Worm (Caenorhabditis elegans) whole organism, L1 larva: ENCODE results near the gene R13A5.15.

Experiments used
- C04F5.9 ChIP-seq: sonication (generic microtip); optimal IDR thresholded peaks from 2 replicates; lab custom pipeline; 2016; ENCODE audit warnings: missing genetic modification characterization, missing compliant biosample characterization
- C16A3.4 ChIP-seq: fragments of 150-350 bp; optimal IDR thresholded peaks from 2 replicates; lab custom pipeline; 2014; ENCODE audit warnings: missing biosample characterization, missing genetic modification characterization
- F16B12.6 ChIP-seq: fragments of 150-350 bp; optimal IDR thresholded peaks from 2 replicates; lab custom pipeline; 2014; ENCODE audit warnings: missing biosample characterization, missing genetic modification characterization
- Y116A8C.19 ChIP-seq: sonication (generic microtip); optimal IDR thresholded peaks from 2 replicates; lab custom pipeline; 2016; ENCODE audit warnings: missing compliant biosample characterization, missing genetic modification characterization, borderline replicate concordance
- alr-1 ChIP-seq: fragments of 200-800 bp; sonication (Bioruptor generic); optimal IDR thresholded peaks from 2 replicates; lab custom pipeline; 2018; ENCODE audit warnings: borderline replicate concordance, mild to moderate bottlenecking, missing genetic modification characterization, missing compliant biosample characterization
- blmp-1 ChIP-seq: fragments of 150-350 bp; optimal IDR thresholded peaks from 2 replicates; lab custom pipeline; 2014; ENCODE audit warnings: missing biosample characterization, missing genetic modification characterization
- ceh-88 ChIP-seq: fragments of 200-800 bp; sonication (Bioruptor generic); IDR thresholded peaks from 2 replicates; pipeline ENCODE4 v1.3.6; 2022; ENCODE audit warnings: missing genetic modification characterization, missing compliant biosample characterization
- ceh-90 ChIP-seq: sonication (generic microtip); optimal IDR thresholded peaks from 2 replicates; lab custom pipeline; 2016; ENCODE audit warnings: missing genetic modification characterization, missing compliant biosample characterization
- dsc-1 ChIP-seq: sonication (generic microtip); optimal IDR thresholded peaks from 2 replicates; lab custom pipeline; 2016; ENCODE audit warnings: mild to moderate bottlenecking, missing genetic modification characterization, missing compliant biosample characterization
- efl-1 ChIP-seq, 4 experiments: fragments of 150-350 bp; optimal IDR thresholded peaks in 3 of 4; peaks in 1 of 4; 1 replicate in 1 of 4; 2 replicates in 3 of 4; lab custom pipeline; 2014; ENCODE audit warnings: missing biosample characterization in 2 of 4, missing genetic modification characterization in 2 of 4, missing genetic modification reagents in 2 of 4
- egl-13 ChIP-seq: sonication (generic microtip); optimal IDR thresholded peaks from 2 replicates; lab custom pipeline; 2016; ENCODE audit warnings: missing genotype, missing genetic modification reagents, missing genetic modification characterization, missing compliant biosample characterization
- egl-27 ChIP-seq, 2 experiments: fragments of 150-350 bp in 1 of 2; sonication (generic microtip); optimal IDR thresholded peaks; 3 replicates each; lab custom pipeline; 2017 to 2018; ENCODE audit warnings: missing biosample characterization in 2 of 2, missing genetic modification characterization in 2 of 2, missing genetic modification reagents in 2 of 2
- elt-2 ChIP-seq: sonication (generic microtip); optimal IDR thresholded peaks from 2 replicates; lab custom pipeline; 2016; ENCODE audit warnings: missing genetic modification characterization, mild to moderate bottlenecking, inconsistent platforms, missing compliant biosample characterization, missing genetic modification reagents
- elt-3 ChIP-seq, 6 experiments: fragments of 150-350 bp in 1 of 6; sonication (generic microtip); optimal IDR thresholded peaks; 2 replicates each; lab custom pipeline; 2017 to 2018; ENCODE audit warnings: missing biosample characterization in 6 of 6, missing genetic modification characterization in 6 of 6, inconsistent platforms in 1 of 6
- ets-5 ChIP-seq: fragments of 200-800 bp; sonication (Bioruptor generic); IDR thresholded peaks from 2 replicates; pipeline ENCODE4 v1.3.6; 2022; ENCODE audit warnings: missing genetic modification characterization, missing compliant biosample characterization
- fkh-10 ChIP-seq: sonication (generic microtip); optimal IDR thresholded peaks from 2 replicates; lab custom pipeline; 2017; ENCODE audit warnings: missing biosample characterization, missing genetic modification reagents, missing genetic modification characterization
- grh-1 ChIP-seq: fragments of 200-800 bp; sonication (Bioruptor generic); IDR thresholded peaks from 2 replicates; pipeline ENCODE4 v1.3.6; 2022; ENCODE audit warnings: missing genetic modification reagents, missing genetic modification characterization, missing compliant biosample characterization
- hlh-17 ChIP-seq: fragments of 200-800 bp; sonication (Bioruptor generic); optimal IDR thresholded peaks from 2 replicates; lab custom pipeline; 2018; ENCODE audit warnings: missing genetic modification characterization, mild to moderate bottlenecking, missing compliant biosample characterization, moderate library complexity, borderline replicate concordance
- hlh-4 ChIP-seq: sonication (generic microtip); optimal IDR thresholded peaks from 2 replicates; lab custom pipeline; 2016; ENCODE audit warnings: mild to moderate bottlenecking, missing genetic modification characterization, missing compliant biosample characterization
- irx-1 ChIP-seq: sonication (generic microtip); optimal IDR thresholded peaks from 2 replicates; lab custom pipeline; 2016; ENCODE audit warnings: missing genetic modification characterization, missing compliant biosample characterization
- isw-1 ChIP-seq: fragments of 200-800 bp; sonication (Bioruptor generic); IDR thresholded peaks from 2 replicates; pipeline ENCODE4 v1.3.6; 2022; ENCODE audit warnings: missing genetic modification characterization, missing compliant biosample characterization
- jun-1 ChIP-seq: fragments of 150-350 bp; optimal IDR thresholded peaks from 2 replicates; lab custom pipeline; 2014; ENCODE audit warnings: missing biosample characterization, missing genetic modification reagents, missing genetic modification characterization
- lin-13 ChIP-seq: fragments of 150-350 bp; optimal IDR thresholded peaks from 2 replicates; lab custom pipeline; 2014; ENCODE audit warnings: missing biosample characterization, missing genetic modification reagents, missing genetic modification characterization
- lin-14 ChIP-seq: fragments of 200-800 bp; sonication (Bioruptor generic); optimal IDR thresholded peaks from 2 replicates; lab custom pipeline; 2018; ENCODE audit warnings: mild to moderate bottlenecking, missing genetic modification characterization, moderate library complexity, missing compliant biosample characterization
- lin-39 ChIP-seq: fragments of 150-350 bp; optimal IDR thresholded peaks from 2 replicates; lab custom pipeline; 2014; ENCODE audit warnings: missing biosample characterization, missing genetic modification reagents, missing genetic modification characterization
- lir-3 ChIP-seq: sonication (generic microtip); optimal IDR thresholded peaks from 2 replicates; lab custom pipeline; 2016; ENCODE audit warnings: mild to moderate bottlenecking, missing genetic modification characterization, moderate library complexity, missing compliant biosample characterization; ENCODE audit not compliant: poor library complexity
- mab-9 ChIP-seq: fragments of 200-800 bp; sonication (Bioruptor generic); IDR thresholded peaks from 2 replicates; pipeline ENCODE4 v1.3.6; 2022; ENCODE audit warnings: missing genetic modification reagents, missing genetic modification characterization, missing compliant biosample characterization
- mef-2 ChIP-seq: fragments of 150-350 bp; optimal IDR thresholded peaks from 2 replicates; lab custom pipeline; 2014; ENCODE audit warnings: missing biosample characterization, missing genetic modification characterization
- mep-1 ChIP-seq: fragments of 150-350 bp; optimal IDR thresholded peaks from 2 replicates; lab custom pipeline; 2014; ENCODE audit warnings: missing biosample characterization, missing genetic modification characterization
- nhr-11 ChIP-seq: fragments of 150-350 bp; optimal IDR thresholded peaks from 2 replicates; lab custom pipeline; 2014; ENCODE audit warnings: missing biosample characterization, missing genetic modification characterization
- nhr-12 ChIP-seq: sonication (generic microtip); optimal IDR thresholded peaks from 2 replicates; lab custom pipeline; 2017; ENCODE audit warnings: missing biosample characterization, missing genetic modification characterization
- nhr-28 ChIP-seq: fragments of 150-350 bp; optimal IDR thresholded peaks from 2 replicates; lab custom pipeline; 2014; ENCODE audit warnings: missing biosample characterization, missing genetic modification characterization
- nhr-47 ChIP-seq: sonication (generic microtip); optimal IDR thresholded peaks from 2 replicates; lab custom pipeline; 2016; ENCODE audit warnings: mild to moderate bottlenecking, missing genetic modification characterization, moderate library complexity, missing compliant biosample characterization
- nhr-71 ChIP-seq: sonication (generic microtip); optimal IDR thresholded peaks from 2 replicates; lab custom pipeline; 2016; ENCODE audit warnings: mild to moderate bottlenecking, missing genetic modification characterization, moderate library complexity, missing compliant biosample characterization
- nhr-76 ChIP-seq: sonication (generic microtip); optimal IDR thresholded peaks from 2 replicates; lab custom pipeline; 2017; ENCODE audit warnings: missing biosample characterization, missing genetic modification characterization
- nhr-77 ChIP-seq: fragments of 150-350 bp; optimal IDR thresholded peaks from 2 replicates; lab custom pipeline; 2014; ENCODE audit warnings: missing biosample characterization, missing genetic modification characterization
- nhr-85 ChIP-seq: sonication (generic microtip); peaks from one replicate; lab custom pipeline; 2016; ENCODE audit warnings: missing genetic modification characterization, inconsistent platforms, missing compliant biosample characterization
- nhr-90 ChIP-seq: sonication (generic microtip); optimal IDR thresholded peaks from 2 replicates; lab custom pipeline; 2016; ENCODE audit warnings: mild to moderate bottlenecking, missing genetic modification characterization, missing compliant biosample characterization; ENCODE audit not compliant: poor library complexity
- pax-3 ChIP-seq: fragments of 200-800 bp; sonication (Bioruptor generic); optimal IDR thresholded peaks from 2 replicates; lab custom pipeline; 2018; ENCODE audit warnings: mild to moderate bottlenecking, missing genetic modification characterization, moderate library complexity, missing compliant biosample characterization
- rnt-1 ChIP-seq: sonication (generic microtip); optimal IDR thresholded peaks from 2 replicates; lab custom pipeline; 2016; ENCODE audit warnings: mild to moderate bottlenecking, missing genetic modification characterization, moderate library complexity, missing compliant biosample characterization
- snu-23 ChIP-seq: sonication (generic microtip); optimal IDR thresholded peaks from 2 replicates; lab custom pipeline; 2016; ENCODE audit warnings: missing genetic modification characterization, missing compliant biosample characterization
- sox-4 ChIP-seq: sonication (generic microtip); optimal IDR thresholded peaks from 2 replicates; lab custom pipeline; 2016; ENCODE audit warnings: missing genetic modification characterization, missing compliant biosample characterization
- sptf-1 ChIP-seq: fragments of 150-350 bp; optimal IDR thresholded peaks from 2 replicates; lab custom pipeline; 2014; ENCODE audit warnings: missing biosample characterization, missing genetic modification characterization
- swsn-7 ChIP-seq: sonication (generic microtip); optimal IDR thresholded peaks from 2 replicates; lab custom pipeline; 2016; ENCODE audit warnings: missing genetic modification characterization, missing compliant biosample characterization
- tbx-2 ChIP-seq: sonication (generic microtip); optimal IDR thresholded peaks from 2 replicates; lab custom pipeline; 2016; ENCODE audit warnings: missing genetic modification characterization, missing compliant biosample characterization
- tlp-1 ChIP-seq: fragments of 150-350 bp; optimal IDR thresholded peaks from 2 replicates; lab custom pipeline; 2014; ENCODE audit warnings: missing biosample characterization, missing genetic modification characterization
- unc-130 ChIP-seq: fragments of 150-350 bp; optimal IDR thresholded peaks from 2 replicates; lab custom pipeline; 2017; ENCODE audit warnings: missing biosample characterization, missing genetic modification characterization, inconsistent platforms
- unc-62 ChIP-seq: fragments of 150-350 bp; optimal IDR thresholded peaks from 2 replicates; lab custom pipeline; 2014; ENCODE audit warnings: missing biosample characterization, missing genetic modification reagents, missing genetic modification characterization
- unc-98 ChIP-seq: fragments of 200-800 bp; sonication (Bioruptor generic); IDR thresholded peaks from 2 replicates; pipeline ENCODE4 v1.3.6; 2022; ENCODE audit warnings: missing genetic modification characterization, missing compliant biosample characterization
- xbp-1 ChIP-seq: sonication (generic microtip); optimal IDR thresholded peaks from 2 replicates; lab custom pipeline; 2016; ENCODE audit warnings: missing genetic modification characterization, missing compliant biosample characterization
- zag-1 ChIP-seq: fragments of 150-350 bp; optimal IDR thresholded peaks from 2 replicates; lab custom pipeline; 2014; ENCODE audit warnings: missing biosample characterization, missing genetic modification characterization
- ztf-4 ChIP-seq: fragments of 150-350 bp; optimal IDR thresholded peaks from 2 replicates; lab custom pipeline; 2014; ENCODE audit warnings: missing biosample characterization, missing genetic modification characterization

Gene R13A5.15

ce11 chrIII:7554697-7555145, 33.4 kb downstream of the R13A5.15 start (continued):
- TF ChIP-seq nhr-71 (tag; lab: Kevin White, UChicago) (peak; percentile 56), blmp-1 (peak; percentile 28), isw-1 (GFP tag; lab: Robert Waterston, UW) (no peak), elt-2 (tag; lab: Kevin White, UChicago) (no peak), Y116A8C.19 (tag; lab: Kevin White, UChicago) (no peak), irx-1 (tag; lab: Kevin White, UChicago) (peak; percentile 53), nhr-28 (no peak), alr-1 (tag; lab: Kevin White, UChicago) (no peak), nhr-90 (peak; percentile 19), elt-3 (tag; optimal IDR thresholded peaks at IDR 0.05; lab: Kevin White, UChicago) (no peak), nhr-85 (tag; lab: Kevin White, UChicago) (peak; percentile 92), snu-23 (peak; percentile 34), rnt-1 (peak; percentile 53), lir-3 (tag; lab: Kevin White, UChicago) (no peak), jun-1 (tag; lab: Kevin White, UChicago) (no peak), ceh-90 (no peak), F16B12.6 (no peak), lin-39 (tag; lab: Kevin White, UChicago) (no peak), mep-1 (no peak), unc-62 (GFP tag; lab: Kevin White, UChicago) (no peak), nhr-77 (tag; lab: Kevin White, UChicago) (no peak), sptf-1 (tag; lab: Kevin White, UChicago) (no peak), tbx-2 (tag; lab: Kevin White, UChicago) (peak; percentile 22), efl-1 (optimal IDR thresholded peaks at IDR 0.05; lab: Kevin White, UChicago) (no peak), efl-1 (GFP tag; optimal IDR thresholded peaks at IDR 0.05 in 1 of 2; lab: Kevin White, UChicago) (no peak), pax-3 (tag; lab: Kevin White, UChicago) (no peak), nhr-12 (tag; lab: Kevin White, UChicago) (no peak), unc-130 (tag; lab: Kevin White, UChicago) (no peak), C16A3.4 (tag; lab: Kevin White, UChicago) (no peak), nhr-11 (tag; lab: Kevin White, UChicago) (no peak), hlh-4 (no peak), mab-9 (no peak), ets-5 (GFP tag; lab: Robert Waterston, UW) (no peak), lin-13 (GFP tag; lab: Kevin White, UChicago) (no peak), unc-98 (GFP tag; lab: Robert Waterston, UW) (no peak), grh-1 (no peak), egl-13 (tag; lab: Kevin White, UChicago) (no peak), swsn-7 (tag; lab: Kevin White, UChicago) (peak; percentile 16), dsc-1 (tag; lab: Kevin White, UChicago) (no peak), sox-4 (tag; lab: Kevin White, UChicago) (no peak), ceh-88 (GFP tag; lab: Robert Waterston, UW) (no peak), nhr-76 (tag; lab: Kevin White, UChicago) (no peak), lin-14 (GFP tag; lab: Kevin White, UChicago) (peak; percentile 60), fkh-10 (GFP tag; lab: Kevin White, UChicago) (no peak), nhr-47 (tag; lab: Kevin White, UChicago) (no peak), xbp-1 (no peak), egl-27 (tag; optimal IDR thresholded peaks at IDR 0.05; lab: Kevin White, UChicago) (no peak), hlh-17 (GFP tag; lab: Kevin White, UChicago) (no peak), mef-2 (tag; lab: Kevin White, UChicago) (no peak), C04F5.9 (tag; lab: Kevin White, UChicago) (no peak), ztf-4 (tag; lab: Kevin White, UChicago) (no peak), zag-1 (tag; lab: Kevin White, UChicago) (no peak), tlp-1 (tag; lab: Kevin White, UChicago) (no peak)
